Fruit fly (Drosophila melanogaster) S2 (cell line): Measurements from ENCODE around the gene ringer.

Source experiments
- CG8478 ChIP-seq: fragments of >200 bp; optimal IDR thresholded peaks from 2 replicates; lab custom pipeline; 2018
- CTCF ChIP-seq, 2 experiments: fragments of >200 bp; optimal IDR thresholded peaks; 2 replicates each; lab custom pipeline; 2018

The ringer gene

dm6 chr3L:16356171-16356765 lies 3.0 kb downstream of the ringer start:
- TF ChIP-seq CTCF (optimal IDR thresholded peaks at IDR 0.05; lab: Kevin White, UChicago) (no peak), CG8478 (lab: Kevin White, UChicago) (no peak)

dm6 chr3L:16354197-16354596 lies 5.0 kb downstream of the ringer start, which contains the start of gene Pdh:
Gene Pdh, minus strand, starts transcription at chr3L:16354297.
- TF ChIP-seq CG8478 (lab: Kevin White, UChicago) (no peak), CTCF (optimal IDR thresholded peaks at IDR 0.05; lab: Kevin White, UChicago) (no peak)

- TF ChIP-seq CG8478 (lab: Kevin White, UChicago) (no peak), CTCF (optimal IDR thresholded peaks at IDR 0.05; lab: Kevin White, UChicago) (no peak)
Observed at dm6 chr3L:16351770-16352429, 7.3 kb downstream of the ringer start, which contains the start of the genes Golgin104 and Tcs3. Gene Golgin104, minus strand, starts transcription at chr3L:16351951. Gene Tcs3, plus strand, starts transcription at chr3L:16351991.

dm6 chr3L:16349686-16350085 lies 9.5 kb downstream of the ringer start:
- TF ChIP-seq CTCF (optimal IDR thresholded peaks at IDR 0.05; lab: Kevin White, UChicago) (no peak), CG8478 (lab: Kevin White, UChicago) (no peak)

dm6 chr3L:16347914-16348313 lies 11.3 kb downstream of the ringer start, which contains the start of gene mRpS34:
Gene mRpS34, plus strand, starts transcription at chr3L:16348074.
- TF ChIP-seq CG8478 (lab: Kevin White, UChicago), result no peak
- TF ChIP-seq CTCF (optimal IDR thresholded peaks at IDR 0.05; lab: Kevin White, UChicago), result no peak

dm6 chr3L:16346023-16346422 lies 13.2 kb downstream of the ringer start, which contains the start of gene CG33257:
Gene CG33257, plus strand, starts transcription at chr3L:16346323.
- no peak for TF ChIP-seq CTCF (optimal IDR thresholded peaks at IDR 0.05; lab: Kevin White, UChicago)
- no peak for TF ChIP-seq CG8478 (lab: Kevin White, UChicago)

- TF ChIP-seq CTCF (optimal IDR thresholded peaks at IDR 0.05; lab: Kevin White, UChicago), result no peak
- no peak for TF ChIP-seq CG8478 (lab: Kevin White, UChicago)
Observed at dm6 chr3L:16339873-16340272, 19.4 kb downstream of the ringer start.

- TF ChIP-seq CG8478 (lab: Kevin White, UChicago), result no peak
- no peak for TF ChIP-seq CTCF (optimal IDR thresholded peaks at IDR 0.05; lab: Kevin White, UChicago)
Observed at dm6 chr3L:16339463-16339862, 19.8 kb downstream of the ringer start.

dm6 chr3L:16338703-16339102 lies 20.5 kb downstream of the ringer start, which contains the start of gene CG4998:
Gene CG4998, plus strand, starts transcription at chr3L:16339003.
- TF ChIP-seq CTCF (optimal IDR thresholded peaks at IDR 0.05; lab: Kevin White, UChicago) (no peak), CG8478 (lab: Kevin White, UChicago) (no peak)

dm6 chr3L:16337739-16338138 lies 21.5 kb downstream of the ringer start:
- no peak for TF ChIP-seq CG8478 (lab: Kevin White, UChicago)
- no peak for TF ChIP-seq CTCF (optimal IDR thresholded peaks at IDR 0.05; lab: Kevin White, UChicago)

dm6 chr3L:16334876-16335275 lies 24.4 kb downstream of the ringer start:
- TF ChIP-seq CG8478 (lab: Kevin White, UChicago) (no peak), CTCF (optimal IDR thresholded peaks at IDR 0.05; lab: Kevin White, UChicago) (no peak)

dm6 chr3L:16333013-16333412 lies 26.2 kb downstream of the ringer start, which contains the start of gene CG13056:
Gene CG13056, plus strand, starts transcription at chr3L:16333313.
- no peak for TF ChIP-seq CTCF (optimal IDR thresholded peaks at IDR 0.05; lab: Kevin White, UChicago)
- TF ChIP-seq CG8478 (lab: Kevin White, UChicago), result no peak

dm6 chr3L:16331633-16332032 lies 27.6 kb downstream of the ringer start, which contains the start of gene retinin:
Gene retinin, plus strand, starts transcription at chr3L:16331933.
- TF ChIP-seq CTCF (optimal IDR thresholded peaks at IDR 0.05; lab: Kevin White, UChicago) (no peak), CG8478 (lab: Kevin White, UChicago) (no peak)

- TF ChIP-seq CG8478 (lab: Kevin White, UChicago) (no peak), CTCF (optimal IDR thresholded peaks at IDR 0.05; lab: Kevin White, UChicago) (no peak)
Observed at dm6 chr3L:16330740-16331139, 28.5 kb downstream of the ringer start, which contains the start of gene CG33060. Gene CG33060, plus strand, starts transcription at chr3L:16331040.

- TF ChIP-seq CG8478 (lab: Kevin White, UChicago) (no peak), CTCF (optimal IDR thresholded peaks at IDR 0.05; lab: Kevin White, UChicago) (no peak)
Observed at dm6 chr3L:16329495-16329894, 29.7 kb downstream of the ringer start, which contains the start of gene CG33061. Gene CG33061, plus strand, starts transcription at chr3L:16329795.
